Worm (Caenorhabditis elegans) whole organism, L3 larva: ENCODE data around the gene nhr-34.

Source experiments
- R02D3.7 ChIP-seq: fragments of 150-350 bp; optimal IDR thresholded peaks from 2 replicates; lab custom pipeline; 2014; ENCODE audit warnings: missing biosample characterization, missing genetic modification characterization
- ZK546.5 ChIP-seq: sonication (generic microtip); optimal IDR thresholded peaks from 2 replicates; lab custom pipeline; 2017; ENCODE audit warnings: missing biosample characterization, missing genetic modification characterization
- aly-2 ChIP-seq: fragments of 150-350 bp; optimal IDR thresholded peaks from 2 replicates; lab custom pipeline; 2014; ENCODE audit warnings: missing biosample characterization, missing genetic modification characterization
- ama-1 ChIP-seq: fragments of 150-350 bp; optimal IDR thresholded peaks from 2 replicates; lab custom pipeline; 2018
- ceh-16 ChIP-seq: sonication (generic microtip); optimal IDR thresholded peaks from 2 replicates; lab custom pipeline; 2017; ENCODE audit warnings: missing biosample characterization, missing genetic modification characterization
- ceh-82 ChIP-seq: fragments of 150-350 bp; optimal IDR thresholded peaks from 2 replicates; lab custom pipeline; 2014; ENCODE audit warnings: missing biosample characterization, missing genetic modification characterization
- egl-27 ChIP-seq: sonication (generic microtip); optimal IDR thresholded peaks from 4 replicates; lab custom pipeline; 2017; ENCODE audit warnings: missing biosample characterization, missing genetic modification reagents, missing genetic modification characterization
- egl-5 ChIP-seq: fragments of 150-350 bp; optimal IDR thresholded peaks from 2 replicates; lab custom pipeline; 2017; ENCODE audit warnings: missing biosample characterization, missing genetic modification reagents, missing genetic modification characterization, inconsistent platforms
- elt-2 ChIP-seq: sonication (generic microtip); optimal IDR thresholded peaks from 2 replicates; lab custom pipeline; 2016; ENCODE audit warnings: missing genetic modification reagents, mild to moderate bottlenecking, missing genetic modification characterization, missing compliant biosample characterization
- elt-3 ChIP-seq, 3 experiments: fragments of 150-350 bp in 1 of 3; sonication (generic microtip) in 2 of 3; optimal IDR thresholded peaks; 2 replicates in 2 of 3; 4 replicates in 1 of 3; lab custom pipeline; 2014 to 2017; ENCODE audit warnings: missing biosample characterization in 3 of 3, missing genetic modification characterization in 3 of 3
- eor-1 ChIP-seq, 2 experiments: fragments of 150-350 bp; optimal IDR thresholded peaks; 2 replicates each; lab custom pipeline; 2014 to 2018; ENCODE audit warnings: missing biosample characterization in 2 of 2, missing genetic modification characterization in 2 of 2
- fkh-10 ChIP-seq: sonication (generic microtip); optimal IDR thresholded peaks from 2 replicates; lab custom pipeline; 2017; ENCODE audit warnings: missing biosample characterization, missing genetic modification reagents, missing genetic modification characterization
- fkh-2 ChIP-seq: fragments of 150-350 bp; optimal IDR thresholded peaks from 2 replicates; lab custom pipeline; 2014; ENCODE audit warnings: missing biosample characterization, missing genetic modification reagents, missing genetic modification characterization
- lin-15B ChIP-seq: fragments of 150-350 bp; optimal IDR thresholded peaks from 2 replicates; lab custom pipeline; 2014; ENCODE audit warnings: missing biosample characterization, missing genetic modification characterization
- lsy-12 ChIP-seq: sonication (generic microtip); optimal IDR thresholded peaks from 2 replicates; lab custom pipeline; 2016; ENCODE audit warnings: mild to moderate bottlenecking, missing genetic modification characterization, missing compliant biosample characterization
- mml-1 ChIP-seq: fragments of 150-350 bp; sonication (generic microtip); optimal IDR thresholded peaks from 3 replicates; lab custom pipeline; 2014; ENCODE audit warnings: missing biosample characterization, missing genetic modification characterization
- nfya-1 ChIP-seq: sonication (generic microtip); optimal IDR thresholded peaks from 2 replicates; lab custom pipeline; 2017; ENCODE audit warnings: missing genetic modification characterization, mild to moderate bottlenecking, missing compliant biosample characterization, antibody characterized with exemption, moderate library complexity; ENCODE audit not compliant: insufficient read depth
- nhr-11 ChIP-seq: fragments of 150-350 bp; optimal IDR thresholded peaks from 2 replicates; lab custom pipeline; 2014; ENCODE audit warnings: missing biosample characterization, missing genetic modification characterization
- nhr-23 ChIP-seq: fragments of 150-350 bp; optimal IDR thresholded peaks from 2 replicates; lab custom pipeline; 2014; ENCODE audit warnings: missing biosample characterization, missing genetic modification reagents, missing genetic modification characterization
- nhr-237 ChIP-seq: fragments of 150-350 bp; optimal IDR thresholded peaks from 2 replicates; lab custom pipeline; 2014; ENCODE audit warnings: missing biosample characterization, missing genetic modification characterization
- nhr-25 ChIP-seq: sonication (generic microtip); optimal IDR thresholded peaks from 2 replicates; lab custom pipeline; 2017; ENCODE audit warnings: missing biosample characterization, missing genetic modification characterization
- nhr-77 ChIP-seq: fragments of 150-350 bp; optimal IDR thresholded peaks from 2 replicates; lab custom pipeline; 2014; ENCODE audit warnings: missing biosample characterization, missing genetic modification characterization
- pha-4 ChIP-seq: fragments of 150-350 bp; optimal IDR thresholded peaks from 2 replicates; lab custom pipeline; 2014; ENCODE audit warnings: missing biosample characterization, missing genetic modification reagents, missing genetic modification characterization
- pqm-1 ChIP-seq: fragments of 150-350 bp; optimal IDR thresholded peaks from 2 replicates; lab custom pipeline; 2017; ENCODE audit warnings: missing biosample characterization, missing genetic modification characterization, inconsistent platforms
- sea-2 ChIP-seq: fragments of 150-350 bp; sonication (generic microtip); optimal IDR thresholded peaks from 4 replicates; lab custom pipeline; 2014; ENCODE audit warnings: missing biosample characterization, missing genetic modification reagents, missing genetic modification characterization
- skn-1 ChIP-seq: fragments of 150-350 bp; optimal IDR thresholded peaks from 2 replicates; lab custom pipeline; 2014; ENCODE audit warnings: missing biosample characterization, missing genetic modification characterization
- snpc-4 ChIP-seq: fragments of 150-350 bp; optimal IDR thresholded peaks from 2 replicates; lab custom pipeline; 2014; ENCODE audit warnings: missing biosample characterization, missing genetic modification characterization
- tbx-2 ChIP-seq: sonication (generic microtip); optimal IDR thresholded peaks from 2 replicates; lab custom pipeline; 2016; ENCODE audit warnings: mild to moderate bottlenecking, missing genetic modification characterization, missing compliant biosample characterization
- unc-39 ChIP-seq: sonication (generic microtip); optimal IDR thresholded peaks from 4 replicates; lab custom pipeline; 2017; ENCODE audit warnings: missing biosample characterization, missing genetic modification characterization
- unc-62 ChIP-seq: fragments of 150-350 bp; sonication (generic microtip); optimal IDR thresholded peaks from 4 replicates; lab custom pipeline; 2014; ENCODE audit warnings: missing biosample characterization, missing genetic modification reagents, missing genetic modification characterization
- zag-1 ChIP-seq: fragments of 150-350 bp; optimal IDR thresholded peaks from 2 replicates; lab custom pipeline; 2014; ENCODE audit warnings: missing biosample characterization, missing genetic modification characterization
- ztf-4 ChIP-seq: fragments of 150-350 bp; optimal IDR thresholded peaks from 2 replicates; lab custom pipeline; 2014; ENCODE audit warnings: missing biosample characterization, missing genetic modification characterization

nhr-34 gene

DNA sequence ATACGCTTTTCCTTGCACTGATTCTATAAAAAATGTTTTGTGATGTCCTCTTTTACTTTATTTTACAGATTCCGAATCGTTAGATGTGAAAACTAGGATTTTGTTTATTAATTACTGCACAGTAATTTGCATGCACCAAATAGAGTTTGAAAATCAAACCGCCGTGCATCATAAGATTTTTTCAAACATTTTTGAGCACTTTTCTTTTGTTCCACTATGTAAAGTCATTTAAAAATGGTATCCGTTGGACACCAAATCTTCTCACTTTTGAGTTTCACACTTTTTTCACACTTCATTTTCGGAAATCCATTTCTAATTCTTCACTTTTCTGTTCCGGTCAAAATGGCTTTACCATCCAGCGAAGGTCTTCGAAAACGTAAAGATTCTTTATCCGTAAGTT, 32.3 kb downstream of the nhr-34 start, which contains the start of gene degl-2:
Gene degl-2 (plus strand): TSS at position 301 of the 400 bp plus-strand sequence.
- TF ChIP-seq nhr-237 (tag; lab: Kevin White, UChicago) (no peak), egl-5 (no peak), egl-27 (tag; lab: Kevin White, UChicago) (no peak), fkh-2 (tag; lab: Kevin White, UChicago) (no peak), elt-2 (tag; lab: Kevin White, UChicago) (no peak), skn-1 (tag; lab: Kevin White, UChicago) (no peak), aly-2 (tag; lab: Kevin White, UChicago) (no peak), fkh-10 (no peak), nhr-25 (tag; lab: Kevin White, UChicago) (no peak), ceh-82 (tag; lab: Kevin White, UChicago) (no peak), tbx-2 (no peak)

DNA sequence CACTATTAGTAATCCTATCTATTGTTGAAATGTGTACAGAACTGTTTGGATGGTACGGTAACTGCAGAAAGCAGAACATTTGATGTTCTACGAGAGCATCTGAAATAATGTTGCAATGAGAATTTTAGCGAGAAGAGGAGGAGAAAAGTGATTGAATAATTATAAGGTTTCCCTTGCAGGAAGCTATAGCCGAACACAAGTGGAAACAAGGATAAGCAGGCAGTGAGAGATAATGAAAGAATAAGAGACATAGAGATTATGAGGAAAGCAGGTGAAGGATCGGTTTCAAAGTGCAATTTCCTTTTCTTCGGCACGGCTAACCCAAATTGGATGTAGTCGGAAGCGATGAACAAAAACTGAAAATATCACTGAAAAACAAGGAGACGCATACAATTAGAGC, 33.5 kb downstream of the nhr-34 start, which contains the start of gene del-2:
Gene del-2 (minus strand): TSS at position 101 of the 400 bp plus-strand sequence.
- TF ChIP-seq elt-3 (tag; optimal IDR thresholded peaks at IDR 0.05; lab: Kevin White, UChicago) (no peak), nfya-1 (no peak), eor-1 (tag; optimal IDR thresholded peaks at IDR 0.05; lab: Kevin White, UChicago) (no peak), lsy-12 (tag; lab: Kevin White, UChicago) (no peak), ZK546.5 (tag; lab: Kevin White, UChicago) (no peak), pha-4 (no peak), ama-1 (lab: Kevin White, UChicago) (no peak), pqm-1 (no peak), egl-5 (no peak), R02D3.7 (tag; lab: Kevin White, UChicago) (no peak), zag-1 (tag; lab: Kevin White, UChicago) (no peak), ceh-16 (tag; lab: Kevin White, UChicago) (no peak), sea-2 (GFP tag; lab: Kevin White, UChicago) (no peak), fkh-2 (tag; lab: Kevin White, UChicago) (no peak), unc-39 (tag; lab: Kevin White, UChicago) (no peak)

DNA sequence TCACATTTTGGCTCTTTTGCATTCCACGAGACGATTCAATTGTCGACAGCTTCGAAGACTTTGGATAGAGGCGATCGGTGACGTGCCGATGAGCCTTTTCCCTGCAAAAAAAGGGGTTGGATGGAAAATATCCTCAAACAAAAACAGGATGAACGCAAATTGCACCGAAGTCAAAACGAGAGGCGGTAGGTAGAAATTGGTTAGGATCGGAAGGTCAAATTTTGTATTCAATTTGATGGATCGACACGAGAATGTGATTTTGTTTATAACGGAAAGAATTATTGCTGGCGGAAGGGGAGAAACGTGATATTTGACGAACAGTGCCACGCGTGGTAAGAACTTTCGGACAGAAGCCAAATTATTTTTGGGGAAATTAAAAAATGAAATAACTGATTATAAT, 40.6 kb downstream of the nhr-34 start, which contains the start of gene mca-1:
Gene mca-1 (minus strand): TSS at position 101 of the 400 bp plus-strand sequence.
- no peak for TF ChIP-seq pha-4
- TF ChIP-seq ztf-4 (tag; lab: Kevin White, UChicago): no peak
- no peak for TF ChIP-seq ceh-16 (tag; lab: Kevin White, UChicago)
- no peak for TF ChIP-seq unc-62 (GFP tag; lab: Kevin White, UChicago)
- TF ChIP-seq, all 47 proteins: peak for 0

DNA sequence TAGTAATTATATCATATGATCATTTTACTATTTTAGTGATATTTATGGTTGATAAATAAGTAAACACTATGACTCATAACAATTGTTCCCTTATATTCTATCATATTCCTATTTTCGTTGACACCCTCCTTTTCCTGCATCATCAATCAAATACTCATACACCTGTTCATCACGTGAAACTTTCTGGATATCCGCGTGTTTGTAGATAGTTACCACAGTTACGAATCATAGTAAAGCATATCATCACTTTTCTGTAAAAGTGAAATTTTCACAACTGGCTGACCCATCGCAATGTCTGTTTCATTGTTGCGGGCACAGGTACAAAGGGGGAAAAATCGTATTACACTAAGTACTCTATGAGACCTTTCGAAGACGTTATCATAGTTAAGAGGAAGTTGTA, 41.6 kb downstream of the nhr-34 start:
- TF ChIP-seq nhr-77 (tag; lab: Kevin White, UChicago) (no peak), elt-3 (tag; optimal IDR thresholded peaks at IDR 0.05; lab: Kevin White, UChicago) (peak in 1 of 3 experiments; percentile 2)

DNA sequence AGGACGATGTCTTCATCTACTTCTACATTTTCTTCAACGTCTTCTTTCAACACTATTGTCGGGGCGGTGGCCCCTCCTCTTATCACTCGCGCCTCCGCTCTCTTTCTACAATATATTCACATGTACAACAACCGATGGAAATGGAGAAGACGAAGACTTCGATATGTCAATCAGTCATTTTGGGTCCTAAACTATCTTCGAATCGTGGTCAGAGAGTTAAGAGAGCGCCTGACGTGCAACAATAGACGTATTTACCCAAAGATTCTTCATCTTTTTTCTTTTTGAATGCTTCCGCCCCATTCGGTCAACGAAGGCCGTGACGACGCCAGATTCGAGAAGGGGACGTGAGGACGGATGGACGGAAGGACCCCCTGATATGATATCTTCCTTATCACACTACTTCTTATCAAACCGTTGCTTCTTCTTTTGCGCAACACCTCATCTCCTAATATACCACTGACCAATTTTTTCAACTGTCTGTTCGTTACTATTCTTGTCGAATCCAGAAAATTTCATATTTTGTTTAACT, 42.4 kb downstream of the nhr-34 start:
- TF ChIP-seq snpc-4 (tag; lab: Kevin White, UChicago) (no peak), elt-3 (tag; optimal IDR thresholded peaks at IDR 0.05; lab: Kevin White, UChicago) (peak in 2 of 3 experiments; percentile 51 to 63), nhr-23 (tag; lab: Kevin White, UChicago) (peak; percentile 51)

DNA sequence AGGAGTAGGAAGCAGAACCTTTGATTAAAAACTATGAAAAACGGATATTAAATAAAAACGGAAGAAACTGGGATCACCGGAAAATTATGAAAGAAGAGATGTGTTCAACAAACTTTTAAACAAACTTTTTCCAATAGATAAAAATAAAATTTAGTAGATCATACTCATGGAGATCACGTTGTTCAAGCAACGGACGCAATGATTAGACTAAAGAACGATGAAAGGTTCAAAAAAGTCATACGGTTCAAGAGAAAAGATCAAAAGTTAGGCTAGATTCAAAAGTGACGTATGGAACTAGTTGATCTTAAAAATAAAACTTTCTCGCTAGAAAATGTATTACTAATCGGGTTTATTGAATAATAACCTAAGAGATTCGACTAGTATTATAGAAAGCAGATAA, 43.4 kb downstream of the nhr-34 start:
- TF ChIP-seq nhr-11 (tag; lab: Kevin White, UChicago) (no peak), mml-1 (tag; lab: Kevin White, UChicago) (no peak), lin-15B (tag; lab: Kevin White, UChicago) (no peak)
